Worm (Caenorhabditis elegans) whole organism, L1 larva: ENCODE data around the gene Y48C3A.20.

ENCODE experiments used
- alr-1 ChIP-seq: fragments of 200-800 bp; sonication (Bioruptor generic); optimal IDR thresholded peaks from 2 replicates; lab custom pipeline; 2018; ENCODE audit warnings: borderline replicate concordance, mild to moderate bottlenecking, missing genetic modification characterization, missing compliant biosample characterization
- blmp-1 ChIP-seq: fragments of 150-350 bp; optimal IDR thresholded peaks from 2 replicates; lab custom pipeline; 2014; ENCODE audit warnings: missing biosample characterization, missing genetic modification characterization
- ceh-82 ChIP-seq, 3 experiments: fragments of 150-350 bp in 1 of 3; sonication (generic microtip) in 2 of 3; optimal IDR thresholded peaks; 2 replicates each; lab custom pipeline; 2014 to 2017; ENCODE audit warnings: missing biosample characterization in 3 of 3, missing genetic modification characterization in 3 of 3
- ceh-88 ChIP-seq: fragments of 200-800 bp; sonication (Bioruptor generic); IDR thresholded peaks from 2 replicates; pipeline ENCODE4 v1.3.6; 2022; ENCODE audit warnings: missing genetic modification characterization, missing compliant biosample characterization
- ceh-90 ChIP-seq: sonication (generic microtip); optimal IDR thresholded peaks from 2 replicates; lab custom pipeline; 2016; ENCODE audit warnings: missing genetic modification characterization, missing compliant biosample characterization
- ces-1 ChIP-seq: fragments of 150-350 bp; optimal IDR thresholded peaks from 2 replicates; lab custom pipeline; 2014; ENCODE audit warnings: missing biosample characterization, missing genetic modification reagents, missing genetic modification characterization
- dsc-1 ChIP-seq: sonication (generic microtip); optimal IDR thresholded peaks from 2 replicates; lab custom pipeline; 2016; ENCODE audit warnings: mild to moderate bottlenecking, missing genetic modification characterization, missing compliant biosample characterization
- efl-1 ChIP-seq, 4 experiments: fragments of 150-350 bp; optimal IDR thresholded peaks in 3 of 4; peaks in 1 of 4; 1 replicate in 1 of 4; 2 replicates in 3 of 4; lab custom pipeline; 2014; ENCODE audit warnings: missing biosample characterization in 2 of 4, missing genetic modification characterization in 2 of 4, missing genetic modification reagents in 2 of 4
- efl-3 ChIP-seq: fragments of 200-800 bp; sonication (Bioruptor generic); optimal IDR thresholded peaks from 2 replicates; lab custom pipeline; 2018; ENCODE audit warnings: mild to moderate bottlenecking, missing genetic modification characterization, missing compliant biosample characterization
- egl-27 ChIP-seq, 2 experiments: fragments of 150-350 bp in 1 of 2; sonication (generic microtip); optimal IDR thresholded peaks; 3 replicates each; lab custom pipeline; 2017 to 2018; ENCODE audit warnings: missing biosample characterization in 2 of 2, missing genetic modification characterization in 2 of 2, missing genetic modification reagents in 2 of 2
- fkh-8 ChIP-seq: sonication (generic microtip); optimal IDR thresholded peaks from 2 replicates; lab custom pipeline; 2016; ENCODE audit warnings: mild to moderate bottlenecking, missing genetic modification characterization, missing compliant biosample characterization
- hlh-4 ChIP-seq: sonication (generic microtip); optimal IDR thresholded peaks from 2 replicates; lab custom pipeline; 2016; ENCODE audit warnings: mild to moderate bottlenecking, missing genetic modification characterization, missing compliant biosample characterization
- hpl-2 ChIP-seq: fragments of 150-350 bp; optimal IDR thresholded peaks from 2 replicates; lab custom pipeline; 2014; ENCODE audit warnings: missing biosample characterization, missing genetic modification reagents, missing genetic modification characterization
- isw-1 ChIP-seq: fragments of 200-800 bp; sonication (Bioruptor generic); IDR thresholded peaks from 2 replicates; pipeline ENCODE4 v1.3.6; 2022; ENCODE audit warnings: missing genetic modification characterization, missing compliant biosample characterization
- lin-35 ChIP-seq, 2 experiments: fragments of 150-350 bp; optimal IDR thresholded peaks; 2 replicates each; lab custom pipeline; 2014; ENCODE audit warnings: missing biosample characterization in 2 of 2, missing genetic modification characterization in 2 of 2, missing genetic modification reagents in 2 of 2
- lin-39 ChIP-seq: fragments of 150-350 bp; optimal IDR thresholded peaks from 2 replicates; lab custom pipeline; 2014; ENCODE audit warnings: missing biosample characterization, missing genetic modification reagents, missing genetic modification characterization
- lir-3 ChIP-seq: sonication (generic microtip); optimal IDR thresholded peaks from 2 replicates; lab custom pipeline; 2016; ENCODE audit warnings: mild to moderate bottlenecking, missing genetic modification characterization, moderate library complexity, missing compliant biosample characterization; ENCODE audit not compliant: poor library complexity
- nhr-19 ChIP-seq: fragments of 200-800 bp; sonication (Bioruptor generic); conservative IDR thresholded peaks from 2 replicates; pipeline ENCODE4 v1.3.6; 2022; ENCODE audit warnings: missing genetic modification characterization, missing compliant biosample characterization
- nhr-237 ChIP-seq: fragments of 150-350 bp; optimal IDR thresholded peaks from 2 replicates; lab custom pipeline; 2014; ENCODE audit warnings: missing biosample characterization, missing genetic modification characterization
- nhr-28 ChIP-seq: fragments of 150-350 bp; optimal IDR thresholded peaks from 2 replicates; lab custom pipeline; 2014; ENCODE audit warnings: missing biosample characterization, missing genetic modification characterization
- nhr-71 ChIP-seq: sonication (generic microtip); optimal IDR thresholded peaks from 2 replicates; lab custom pipeline; 2016; ENCODE audit warnings: mild to moderate bottlenecking, missing genetic modification characterization, moderate library complexity, missing compliant biosample characterization
- nhr-76 ChIP-seq: sonication (generic microtip); optimal IDR thresholded peaks from 2 replicates; lab custom pipeline; 2017; ENCODE audit warnings: missing biosample characterization, missing genetic modification characterization
- nhr-84 ChIP-seq: sonication (generic microtip); optimal IDR thresholded peaks from 2 replicates; lab custom pipeline; 2017; ENCODE audit warnings: missing biosample characterization, missing genetic modification characterization
- nhr-85 ChIP-seq: sonication (generic microtip); peaks from one replicate; lab custom pipeline; 2016; ENCODE audit warnings: missing genetic modification characterization, inconsistent platforms, missing compliant biosample characterization
- rnt-1 ChIP-seq: sonication (generic microtip); optimal IDR thresholded peaks from 2 replicates; lab custom pipeline; 2016; ENCODE audit warnings: mild to moderate bottlenecking, missing genetic modification characterization, moderate library complexity, missing compliant biosample characterization
- sox-4 ChIP-seq: sonication (generic microtip); optimal IDR thresholded peaks from 2 replicates; lab custom pipeline; 2016; ENCODE audit warnings: missing genetic modification characterization, missing compliant biosample characterization
- sptf-1 ChIP-seq: fragments of 150-350 bp; optimal IDR thresholded peaks from 2 replicates; lab custom pipeline; 2014; ENCODE audit warnings: missing biosample characterization, missing genetic modification characterization
- unc-30 ChIP-seq: sonication (generic microtip); optimal IDR thresholded peaks from 2 replicates; lab custom pipeline; 2017; ENCODE audit warnings: missing biosample characterization, missing genetic modification characterization
- unc-86 ChIP-seq: sonication (generic microtip); optimal IDR thresholded peaks from 2 replicates; lab custom pipeline; 2016; ENCODE audit warnings: missing genetic modification characterization, missing compliant biosample characterization
- xbp-1 ChIP-seq: sonication (generic microtip); optimal IDR thresholded peaks from 2 replicates; lab custom pipeline; 2016; ENCODE audit warnings: missing genetic modification characterization, missing compliant biosample characterization
- zag-1 ChIP-seq: fragments of 150-350 bp; optimal IDR thresholded peaks from 2 replicates; lab custom pipeline; 2014; ENCODE audit warnings: missing biosample characterization, missing genetic modification characterization

Gene Y48C3A.20

DNA sequence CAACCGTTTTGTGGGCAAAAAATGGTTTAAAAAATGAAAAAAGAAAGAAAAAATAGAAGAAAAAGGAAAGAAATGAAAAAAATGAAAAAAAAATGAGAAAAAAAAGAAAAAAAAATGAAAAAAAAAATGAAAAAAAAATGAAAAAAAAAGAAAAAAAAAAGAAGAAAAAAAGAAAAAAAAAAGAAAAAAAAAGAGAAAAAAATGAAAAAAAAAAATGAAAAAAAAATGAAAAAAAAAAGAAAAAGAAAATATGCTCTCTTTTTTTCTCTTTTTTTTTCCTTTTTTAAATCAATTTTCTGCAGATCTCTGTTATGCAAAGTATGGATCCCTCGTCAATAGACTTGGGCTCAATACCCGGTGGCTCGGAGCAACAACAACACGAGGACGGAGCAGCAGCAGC is 36.4 kb downstream of the Y48C3A.20 start, which contains the start of gene efl-2:
Gene efl-2 (plus strand): TSS at position 301 of the 400 bp plus-strand sequence.
- TF ChIP-seq isw-1: no peak
- no peak for TF ChIP-seq nhr-71 (tag; lab: Kevin White, UChicago)
- TF ChIP-seq sox-4 (tag; lab: Kevin White, UChicago): no peak
- TF ChIP-seq hpl-2: no peak
- no peak for TF ChIP-seq ces-1 (GFP tag; lab: Kevin White, UChicago)
- no peak for TF ChIP-seq rnt-1 (tag; lab: Kevin White, UChicago)

DNA sequence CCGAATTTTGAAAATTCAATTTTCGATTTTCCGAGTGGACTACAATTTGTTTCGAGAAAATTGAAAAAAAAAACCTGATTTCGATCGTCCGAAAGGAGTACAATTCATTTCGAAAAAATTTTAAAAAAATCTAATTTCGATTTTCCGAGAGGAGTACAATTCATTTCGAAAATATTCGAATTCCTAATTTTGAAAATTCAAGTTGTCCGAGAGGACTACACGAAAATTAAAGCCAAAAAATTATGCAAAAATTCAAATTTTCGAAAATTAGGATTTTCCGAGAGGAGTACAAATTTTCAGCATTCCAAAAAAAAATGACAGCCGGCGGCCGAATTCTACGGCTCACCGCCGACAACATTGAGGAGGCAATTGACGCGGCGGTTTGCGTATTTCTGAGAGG is 42.9 kb downstream of the Y48C3A.20 start, which contains the start of gene Y48C3A.18:
Gene Y48C3A.18 (plus strand): TSS at position 301 of the 400 bp plus-strand sequence.
- TF ChIP-seq nhr-71 (tag; lab: Kevin White, UChicago): no peak
- TF ChIP-seq nhr-76: no peak
- no peak for TF ChIP-seq xbp-1
- no peak for TF ChIP-seq unc-86 (tag; lab: Kevin White, UChicago)
- no peak for TF ChIP-seq nhr-19 (GFP tag; lab: Robert Waterston, UW)
- no peak for TF ChIP-seq fkh-8 (tag; lab: Kevin White, UChicago)
- no peak for TF ChIP-seq alr-1 (tag; lab: Kevin White, UChicago)
- TF ChIP-seq hlh-4 (tag; lab: Kevin White, UChicago): no peak
- TF ChIP-seq egl-27 (tag; optimal IDR thresholded peaks at IDR 0.05; lab: Kevin White, UChicago): no peak
- TF ChIP-seq isw-1: no peak
- TF ChIP-seq ces-1 (GFP tag; lab: Kevin White, UChicago): no peak
- no peak for TF ChIP-seq efl-3 (GFP tag; lab: Kevin White, UChicago)
- TF ChIP-seq blmp-1 (tag; lab: Kevin White, UChicago): no peak
- TF ChIP-seq lir-3 (tag; lab: Kevin White, UChicago): no peak
- TF ChIP-seq, all 84 proteins: peak for 0

DNA sequence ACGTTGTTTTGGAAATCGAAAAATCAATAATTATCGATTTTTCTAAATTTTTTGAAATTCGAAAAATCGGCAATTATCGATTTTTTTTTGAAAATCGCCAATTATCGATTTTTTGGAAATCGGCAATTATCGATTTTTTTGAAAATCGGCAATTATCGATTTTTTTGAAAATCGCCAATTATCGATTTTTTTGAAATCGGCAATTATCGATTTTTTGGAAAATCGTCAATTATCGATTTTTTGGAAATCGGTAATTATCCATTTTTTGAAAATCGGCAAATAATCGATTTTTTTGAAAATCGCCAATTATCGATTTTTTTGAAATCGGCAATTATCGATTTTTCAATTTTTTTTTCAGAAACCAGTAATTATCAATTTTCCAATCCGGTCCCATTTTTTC is 44.7 kb downstream of the Y48C3A.20 start:
- TF ChIP-seq nhr-28 (tag; lab: Kevin White, UChicago) (no peak), isw-1 (no peak), dsc-1 (tag; lab: Kevin White, UChicago) (no peak), lin-39 (tag; lab: Kevin White, UChicago) (no peak), nhr-237 (tag; lab: Kevin White, UChicago) (no peak), unc-86 (tag; lab: Kevin White, UChicago) (no peak), nhr-84 (tag; lab: Kevin White, UChicago) (no peak), ceh-88 (no peak), efl-3 (GFP tag; lab: Kevin White, UChicago) (no peak), zag-1 (no peak), efl-1 (optimal IDR thresholded peaks at IDR 0.05; lab: Kevin White, UChicago) (no peak), efl-1 (GFP tag; optimal IDR thresholded peaks at IDR 0.05 in 1 of 2; lab: Kevin White, UChicago) (no peak), lin-35 (GFP tag; optimal IDR thresholded peaks at IDR 0.05; lab: Kevin White, UChicago) (no peak), ceh-82 (tag; optimal IDR thresholded peaks at IDR 0.05; lab: Kevin White, UChicago) (no peak), ceh-90 (no peak), unc-30 (tag; lab: Kevin White, UChicago) (no peak)

DNA sequence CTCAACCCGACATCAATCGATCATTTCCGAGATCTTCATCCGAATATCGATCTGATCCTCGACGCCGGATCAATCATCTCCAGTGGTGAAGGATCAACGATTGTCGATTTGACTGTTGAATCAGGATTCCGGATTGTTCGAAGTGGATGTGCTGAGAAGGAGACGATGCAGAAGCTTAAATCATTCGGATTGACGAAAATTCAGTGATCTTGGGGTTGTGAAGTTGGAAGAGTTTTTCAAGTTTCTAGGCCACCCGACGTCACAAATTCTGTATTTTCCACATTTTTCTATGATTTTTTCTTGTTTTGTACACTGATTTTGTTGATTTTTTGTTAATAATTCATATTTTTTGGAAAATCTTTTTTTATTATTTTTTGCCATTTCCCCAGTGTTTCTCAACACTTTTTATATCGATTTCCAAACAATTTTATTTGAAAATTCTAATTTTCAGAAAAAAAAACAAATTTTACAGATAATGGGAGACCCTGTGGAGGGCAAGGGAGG is 45.2 kb downstream of the Y48C3A.20 start, which contains the start of gene Y48E1C.1:
Gene Y48E1C.1 (plus strand): TSS at position 454 of the 504 bp plus-strand sequence.
- no peak for TF ChIP-seq sptf-1 (tag; lab: Kevin White, UChicago)
- TF ChIP-seq efl-1 (optimal IDR thresholded peaks at IDR 0.05; lab: Kevin White, UChicago): no peak
- peak in 1 of 2 experiments; percentile 13 for TF ChIP-seq efl-1 (GFP tag; optimal IDR thresholded peaks at IDR 0.05 in 1 of 2; lab: Kevin White, UChicago)

DNA sequence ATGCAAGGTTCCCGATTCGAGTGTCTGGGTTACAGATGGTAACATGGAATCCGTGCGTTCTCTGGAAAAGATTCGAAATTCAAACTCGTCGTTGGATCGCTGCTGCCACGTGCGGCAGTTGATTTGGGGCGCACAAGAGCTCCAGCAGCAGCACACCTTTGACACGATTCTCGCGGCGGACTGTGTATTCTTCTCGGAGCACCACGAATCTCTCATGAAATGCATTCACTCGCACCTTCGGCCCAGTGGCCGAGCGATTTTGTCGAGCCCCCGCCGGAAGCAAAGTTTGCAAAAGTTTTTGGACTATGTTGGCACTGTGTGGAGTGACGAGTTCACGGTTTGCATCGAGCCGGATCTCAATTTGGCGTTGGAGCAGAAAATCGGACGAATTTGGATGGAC is 47.1 kb downstream of the Y48C3A.20 start:
- TF ChIP-seq nhr-71 (tag; lab: Kevin White, UChicago) (no peak), nhr-85 (tag; lab: Kevin White, UChicago) (peak; percentile 32), lir-3 (tag; lab: Kevin White, UChicago) (no peak), unc-30 (tag; lab: Kevin White, UChicago) (no peak)
